Worm (Caenorhabditis elegans): ENCODE measurements around the gene srz-19.

DNA sequence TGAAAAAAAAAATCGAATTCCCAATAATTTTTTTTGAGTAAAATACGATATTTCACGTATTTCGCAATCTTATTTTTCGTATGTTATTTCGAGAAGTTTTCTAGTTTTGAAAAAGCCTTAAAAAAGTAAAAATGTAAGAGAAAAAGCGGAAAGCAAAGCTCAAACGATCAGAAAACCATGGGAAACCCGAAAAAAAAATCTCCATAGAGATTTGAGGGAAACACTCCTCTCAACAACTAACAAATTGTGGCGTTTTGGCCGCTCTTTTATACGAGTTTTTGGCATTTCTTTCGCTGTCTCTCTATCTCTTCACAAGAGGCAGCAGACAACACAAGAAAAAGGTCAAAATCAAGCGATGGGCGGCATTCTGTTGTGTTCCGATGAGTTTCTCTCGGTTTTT, 45.2 kb upstream of the srz-19 start:
- TF ChIP-seq efl-1 (GFP tag; optimal IDR thresholded peaks at IDR 0.05): no peak
- TF ChIP-seq C06A6.2 (GFP tag; conservative IDR thresholded peaks at IDR 0.05): no peak
- TF ChIP-seq aptf-2 (GFP tag; conservative IDR thresholded peaks at IDR 0.05): no peak
- no peak for TF ChIP-seq B0261.1 (tag; optimal IDR thresholded peaks at IDR 0.05)
- no peak for TF ChIP-seq unc-130 (GFP tag; optimal IDR thresholded peaks at IDR 0.05)
- no peak for TF ChIP-seq lir-1 (GFP tag; conservative IDR thresholded peaks at IDR 0.05)
- no peak for TF ChIP-seq mes-4 (tag; optimal IDR thresholded peaks at IDR 0.05)
- TF ChIP-seq F57C9.4 (tag; optimal IDR thresholded peaks at IDR 0.05): no peak
- TF ChIP-seq madf-3 (GFP tag; IDR thresholded peaks at IDR 0.05): no peak
- TF ChIP-seq snpc-3.4 (tag; optimal IDR thresholded peaks at IDR 0.05): no peak
- no peak for TF ChIP-seq Y53G8AR.9 (GFP tag; conservative IDR thresholded peaks at IDR 0.05)
- TF ChIP-seq him-1 (tag; optimal IDR thresholded peaks at IDR 0.05): no peak
